Worm (Caenorhabditis elegans) whole organism, young adult: ENCODE results near the gene C09B8.4.

Experiments used
- B0336.3 ChIP-seq: fragments of 200-800 bp; sonication (Bioruptor generic); IDR thresholded peaks from 2 replicates; pipeline ENCODE4 v1.3.6; 2022; ENCODE audit warnings: missing genetic modification characterization, missing compliant biosample characterization
- C17E4.6 ChIP-seq: fragments of 200-800 bp; sonication (Bioruptor generic); IDR thresholded peaks from 2 replicates; pipeline ENCODE4 v1.3.6; 2022; ENCODE audit warnings: missing genetic modification reagents, missing genetic modification characterization, missing compliant biosample characterization
- D2030.7 ChIP-seq: fragments of 200-800 bp; sonication (Bioruptor generic); IDR thresholded peaks from 2 replicates; pipeline ENCODE4 v1.3.6; 2022; ENCODE audit warnings: missing genetic modification reagents, missing genetic modification characterization, missing compliant biosample characterization
- F22D6.2 ChIP-seq: sonication (generic microtip); optimal IDR thresholded peaks from 2 replicates; lab custom pipeline; 2016; ENCODE audit warnings: mild to moderate bottlenecking, missing genetic modification characterization, missing compliant biosample characterization
- F39B2.1 ChIP-seq: fragments of 200-800 bp; sonication (Bioruptor generic); IDR thresholded peaks from 2 replicates; pipeline ENCODE4 v1.3.6; 2022; ENCODE audit warnings: missing genetic modification reagents, missing genetic modification characterization, missing compliant biosample characterization
- F55B11.4 ChIP-seq: sonication (generic microtip); optimal IDR thresholded peaks from 2 replicates; lab custom pipeline; 2016; ENCODE audit warnings: missing compliant biosample characterization, missing genetic modification characterization, borderline replicate concordance; ENCODE audit not compliant: insufficient read depth
- F57C9.4 ChIP-seq: sonication (generic microtip); optimal IDR thresholded peaks from 2 replicates; lab custom pipeline; 2017; ENCODE audit warnings: mild to moderate bottlenecking, missing genetic modification characterization, missing compliant biosample characterization
- K11D2.4 ChIP-seq: fragments of 200-800 bp; sonication (Bioruptor generic); IDR thresholded peaks from 2 replicates; pipeline ENCODE4 v1.3.6; 2022; ENCODE audit warnings: missing genetic modification reagents, missing genetic modification characterization, missing compliant biosample characterization
- Y53G8AR.9 ChIP-seq: fragments of 200-800 bp; sonication (Bioruptor generic); conservative IDR thresholded peaks from 2 replicates; pipeline ENCODE4 v1.3.6; 2022; ENCODE audit warnings: missing genetic modification reagents, missing genetic modification characterization, missing compliant biosample characterization
- Y79H2A.3 ChIP-seq: fragments of 200-800 bp; sonication (Bioruptor generic); conservative IDR thresholded peaks from 2 replicates; pipeline ENCODE4 v1.3.6; 2022; ENCODE audit warnings: missing genetic modification reagents, missing genetic modification characterization, missing compliant biosample characterization
- Y95B8A.8 ChIP-seq: fragments of 200-800 bp; sonication (Bioruptor generic); IDR thresholded peaks from 2 replicates; pipeline ENCODE4 v1.3.6; 2022; ENCODE audit warnings: missing genetic modification reagents, missing genetic modification characterization, missing compliant biosample characterization
- ama-1 ChIP-seq, 3 experiments: fragments of 150-350 bp in 1 of 3; sonication (generic microtip) in 2 of 3; optimal IDR thresholded peaks; 2 replicates each; lab custom pipeline; 2014 to 2018; ENCODE audit warnings: missing biosample characterization in 2 of 3, missing genetic modification characterization in 2 of 3, missing genetic modification reagents in 2 of 3
- aptf-3 ChIP-seq: fragments of 200-800 bp; sonication (Bioruptor generic); IDR thresholded peaks from 2 replicates; pipeline ENCODE4 v1.3.6; 2022; ENCODE audit warnings: missing genetic modification characterization, missing compliant biosample characterization
- attf-3 ChIP-seq: fragments of 200-800 bp; sonication (Bioruptor generic); conservative IDR thresholded peaks from 2 replicates; pipeline ENCODE4 v1.3.6; 2022; ENCODE audit warnings: missing genetic modification reagents, missing genetic modification characterization, missing compliant biosample characterization
- attf-5 ChIP-seq: fragments of 200-800 bp; sonication (Bioruptor generic); optimal IDR thresholded peaks from 2 replicates; lab custom pipeline; 2018; ENCODE audit warnings: mild to moderate bottlenecking, missing genetic modification characterization, missing compliant biosample characterization
- bed-1 ChIP-seq: fragments of 200-800 bp; sonication (Bioruptor generic); IDR thresholded peaks from 2 replicates; pipeline ENCODE4 v1.3.6; 2022; ENCODE audit warnings: missing genetic modification reagents, missing genetic modification characterization, missing compliant biosample characterization
- cebp-1 ChIP-seq, 2 experiments: fragments of 200-800 bp in 1 of 2; sonication (Bioruptor generic) in 1 of 2; sonication (generic microtip) in 1 of 2; IDR thresholded peaks in 1 of 2; optimal IDR thresholded peaks in 1 of 2; 2 replicates each; pipeline versions ENCODE4 v1.3.6 to Lab custom; 2017 to 2022; ENCODE audit warnings: missing compliant biosample characterization in 2 of 2, missing genetic modification characterization in 2 of 2, mild to moderate bottlenecking in 1 of 2, missing genetic modification reagents in 1 of 2, moderate library complexity in 1 of 2
- ceh-100 ChIP-seq: fragments of 200-800 bp; sonication (Bioruptor generic); IDR thresholded peaks from 2 replicates; pipeline ENCODE4 v1.3.6; 2022; ENCODE audit warnings: missing genetic modification reagents, missing genetic modification characterization, missing compliant biosample characterization
- ceh-27 ChIP-seq: fragments of 200-800 bp; sonication (Bioruptor generic); optimal IDR thresholded peaks from 2 replicates; lab custom pipeline; 2018; ENCODE audit warnings: mild to moderate bottlenecking, missing genetic modification characterization, moderate library complexity, missing compliant biosample characterization
- ceh-58 ChIP-seq: fragments of 200-800 bp; sonication (Bioruptor generic); IDR thresholded peaks from 2 replicates; pipeline ENCODE4 v1.3.6; 2022; ENCODE audit warnings: missing genetic modification characterization, missing compliant biosample characterization
- ceh-79 ChIP-seq: sonication (generic microtip); optimal IDR thresholded peaks from 2 replicates; lab custom pipeline; 2017; ENCODE audit warnings: mild to moderate bottlenecking, missing genetic modification characterization, missing compliant biosample characterization
- ceh-91 ChIP-seq: fragments of 200-800 bp; sonication (Bioruptor generic); IDR thresholded peaks from 2 replicates; pipeline ENCODE4 v1.3.6; 2022; ENCODE audit warnings: missing genetic modification reagents, missing genetic modification characterization, missing compliant biosample characterization
- dox-1 ChIP-seq: fragments of 200-800 bp; sonication (Bioruptor generic); IDR thresholded peaks from 2 replicates; pipeline ENCODE4 v1.3.6; 2022; ENCODE audit warnings: missing genetic modification reagents, missing genetic modification characterization, missing compliant biosample characterization
- egl-18 ChIP-seq: fragments of 200-800 bp; sonication (Bioruptor generic); IDR thresholded peaks from 2 replicates; pipeline ENCODE4 v1.3.6; 2022; ENCODE audit warnings: missing genetic modification reagents, missing genetic modification characterization, missing compliant biosample characterization
- him-1 ChIP-seq: sonication (generic microtip); optimal IDR thresholded peaks from 2 replicates; lab custom pipeline; 2016; ENCODE audit warnings: missing genotype, missing genetic modification reagents, missing genetic modification characterization, missing compliant biosample characterization
- hlh-26 ChIP-seq: fragments of 200-800 bp; sonication (Bioruptor generic); conservative IDR thresholded peaks from 2 replicates; pipeline ENCODE4 v1.3.6; 2022; ENCODE audit warnings: missing genetic modification reagents, missing genetic modification characterization, missing compliant biosample characterization
- hmg-20 ChIP-seq: fragments of 200-800 bp; sonication (Bioruptor generic); IDR thresholded peaks from 2 replicates; pipeline ENCODE4 v1.3.6; 2022; ENCODE audit warnings: missing genetic modification reagents, missing genetic modification characterization, missing compliant biosample characterization
- lag-1 ChIP-seq: fragments of 200-800 bp; sonication (Bioruptor generic); IDR thresholded peaks from 2 replicates; pipeline ENCODE4 v1.3.6; 2022; ENCODE audit warnings: missing genetic modification reagents, missing genetic modification characterization, missing compliant biosample characterization
- lin-35 ChIP-seq, 3 experiments: fragments of 150-350 bp in 2 of 3; sonication (generic microtip) in 1 of 3; optimal IDR thresholded peaks; 2 replicates each; lab custom pipeline; 2014 to 2018; ENCODE audit warnings: missing biosample characterization in 3 of 3, missing genetic modification characterization in 3 of 3, missing genetic modification reagents in 3 of 3
- lin-54 ChIP-seq: fragments of 200-800 bp; sonication (Bioruptor generic); optimal IDR thresholded peaks from 2 replicates; lab custom pipeline; 2018; ENCODE audit warnings: mild to moderate bottlenecking, missing genetic modification characterization, missing compliant biosample characterization
- madf-3 ChIP-seq: fragments of 200-800 bp; sonication (Bioruptor generic); IDR thresholded peaks from 2 replicates; pipeline ENCODE4 v1.3.6; 2022; ENCODE audit warnings: missing genetic modification reagents, missing genetic modification characterization, missing compliant biosample characterization
- madf-8 ChIP-seq: fragments of 200-800 bp; sonication (Bioruptor generic); conservative IDR thresholded peaks from 2 replicates; pipeline ENCODE4 v1.3.6; 2022; ENCODE audit warnings: missing genetic modification reagents, missing genetic modification characterization, missing compliant biosample characterization
- mcd-1 ChIP-seq: fragments of 200-800 bp; sonication (Bioruptor generic); IDR thresholded peaks from 2 replicates; pipeline ENCODE4 v1.3.6; 2022; ENCODE audit warnings: missing genetic modification reagents, missing genetic modification characterization, missing compliant biosample characterization
- nfya-2 ChIP-seq: fragments of 200-800 bp; sonication (Bioruptor generic); IDR thresholded peaks from 2 replicates; pipeline ENCODE4 v1.3.6; 2022; ENCODE audit warnings: missing genetic modification reagents, missing genetic modification characterization, missing compliant biosample characterization
- nfyb-1 ChIP-seq: fragments of 200-800 bp; sonication (Bioruptor generic); IDR thresholded peaks from 2 replicates; pipeline ENCODE4 v1.3.6; 2022; ENCODE audit warnings: missing genetic modification reagents, missing genetic modification characterization, missing compliant biosample characterization
- nhr-179 ChIP-seq: sonication (generic microtip); optimal IDR thresholded peaks from 2 replicates; lab custom pipeline; 2016; ENCODE audit warnings: mild to moderate bottlenecking, missing genetic modification characterization, missing compliant biosample characterization
- nhr-27 ChIP-seq: fragments of 200-800 bp; sonication (Bioruptor generic); optimal IDR thresholded peaks from 2 replicates; lab custom pipeline; 2018; ENCODE audit warnings: mild to moderate bottlenecking, missing genetic modification characterization, moderate library complexity, missing compliant biosample characterization
- rcor-1 ChIP-seq: fragments of 200-800 bp; sonication (Bioruptor generic); IDR thresholded peaks from 2 replicates; pipeline ENCODE4 v1.3.6; 2022; ENCODE audit warnings: missing genetic modification reagents, missing genetic modification characterization, missing compliant biosample characterization
- snpc-1.3 ChIP-seq: sonication (generic microtip); optimal IDR thresholded peaks from 2 replicates; lab custom pipeline; 2017; ENCODE audit warnings: missing genetic modification characterization, mild to moderate bottlenecking, missing compliant biosample characterization, antibody characterized with exemption, moderate library complexity, missing genotype, missing genetic modification reagents; ENCODE audit not compliant: insufficient read depth
- xnd-1 ChIP-seq: sonication (generic microtip); optimal IDR thresholded peaks from 2 replicates; lab custom pipeline; 2016; ENCODE audit warnings: missing genotype, missing genetic modification reagents, missing genetic modification characterization, missing compliant biosample characterization
- zfh-2 ChIP-seq: fragments of 200-800 bp; sonication (Bioruptor generic); conservative IDR thresholded peaks from 2 replicates; pipeline ENCODE4 v1.3.6; 2022; ENCODE audit warnings: missing genetic modification reagents, missing genetic modification characterization, missing compliant biosample characterization
- zim-3 ChIP-seq: sonication (generic microtip); optimal IDR thresholded peaks from 2 replicates; lab custom pipeline; 2017; ENCODE audit warnings: mild to moderate bottlenecking, missing genetic modification characterization, moderate library complexity, missing compliant biosample characterization
- ztf-18 ChIP-seq: sonication (generic microtip); optimal IDR thresholded peaks from 2 replicates; lab custom pipeline; 2016; ENCODE audit warnings: missing genotype, mild to moderate bottlenecking, missing genetic modification characterization, missing compliant biosample characterization
- ztf-3 ChIP-seq: fragments of 200-800 bp; sonication (Bioruptor generic); optimal IDR thresholded peaks from 2 replicates; lab custom pipeline; 2018; ENCODE audit warnings: mild to moderate bottlenecking, missing genetic modification characterization, missing compliant biosample characterization

C09B8.4 gene

DNA sequence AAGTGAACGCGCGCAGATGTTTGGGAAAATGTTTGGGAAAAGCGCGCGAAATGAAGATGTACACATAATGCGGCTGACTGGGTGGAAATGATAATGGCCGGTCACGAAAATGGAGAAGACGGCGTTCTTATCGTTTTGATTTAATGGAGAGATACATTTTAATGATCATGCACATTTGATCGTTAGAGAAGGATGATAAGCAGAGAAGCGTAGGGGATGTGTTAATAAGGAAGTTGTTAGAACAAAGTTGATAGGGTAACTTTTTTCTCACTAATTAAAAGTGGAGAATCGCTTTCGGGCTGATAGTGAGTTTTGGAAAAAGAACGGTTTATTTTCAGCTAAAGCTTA lies 21.3 kb upstream of the C09B8.4 start:
- TF ChIP-seq ztf-18 (tag; lab: Kevin White, UChicago), result no peak
- TF ChIP-seq Y79H2A.3 (GFP tag; lab: Robert Waterston, UW), result no peak
- no peak for TF ChIP-seq rcor-1 (GFP tag; lab: Robert Waterston, UW)
- no peak for TF ChIP-seq hlh-26 (GFP tag; lab: Robert Waterston, UW)
- no peak for TF ChIP-seq K11D2.4 (GFP tag; lab: Robert Waterston, UW)
- no peak for TF ChIP-seq F22D6.2
- TF ChIP-seq madf-3 (GFP tag; lab: Robert Waterston, UW), result 0 out of 2 replicates have a peak, but pooled peaks have one; percentile 15
- no peak for TF ChIP-seq dox-1 (GFP tag; lab: Robert Waterston, UW)
- TF ChIP-seq lag-1 (GFP tag; lab: Robert Waterston, UW), result no peak

DNA sequence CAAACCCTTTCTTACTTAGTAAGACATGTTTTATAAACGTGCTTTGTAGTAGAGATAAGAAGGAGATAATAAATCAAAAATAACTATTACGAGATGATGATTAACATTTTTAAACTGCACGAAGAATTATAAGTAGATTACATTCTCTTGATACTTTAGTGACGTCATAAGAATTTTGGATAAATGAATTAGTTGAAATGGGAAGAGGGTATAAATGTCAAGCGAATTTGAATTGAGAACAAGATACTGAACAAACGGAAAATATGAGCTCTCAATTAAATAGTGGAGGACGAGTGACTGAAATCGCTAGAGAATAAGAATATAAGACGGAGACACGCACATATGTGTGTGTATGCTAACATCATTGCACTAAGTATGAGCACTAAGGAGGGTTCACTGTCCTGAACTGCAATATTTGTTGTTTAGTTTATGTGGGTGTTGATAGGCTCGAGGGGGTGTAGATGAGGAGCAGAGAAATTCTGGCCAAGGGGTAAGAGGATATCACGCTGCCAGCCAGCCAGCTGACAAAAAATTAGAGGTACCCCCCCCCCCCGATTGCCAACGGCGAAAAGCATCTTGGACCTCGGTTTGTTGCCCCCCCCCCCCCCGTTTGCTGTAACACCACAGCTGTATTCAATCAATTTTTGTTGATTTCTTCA lies 20.8 kb upstream of the C09B8.4 start:
- TF ChIP-seq nfyb-1 (peak; percentile 56; the same call in 1 of the 2 replicates), lin-54 (GFP tag; lab: Kevin White, UChicago) (no peak), zfh-2 (GFP tag; lab: Robert Waterston, UW) (peak; percentile 89), ztf-3 (GFP tag; lab: Kevin White, UChicago) (no peak), nhr-179 (tag; lab: Kevin White, UChicago) (no peak), cebp-1 (GFP tag; IDR thresholded peaks at IDR 0.05; lab: Robert Waterston, UW) (no peak), cebp-1 (tag; optimal IDR thresholded peaks at IDR 0.05; lab: Kevin White, UChicago) (peak; percentile 25), attf-5 (GFP tag; lab: Kevin White, UChicago) (peak; percentile 20), B0336.3 (0 out of 2 replicates have a peak, but pooled peaks have one; percentile 35)
- TF ChIP-seq, all 124 proteins: peak for 5

DNA sequence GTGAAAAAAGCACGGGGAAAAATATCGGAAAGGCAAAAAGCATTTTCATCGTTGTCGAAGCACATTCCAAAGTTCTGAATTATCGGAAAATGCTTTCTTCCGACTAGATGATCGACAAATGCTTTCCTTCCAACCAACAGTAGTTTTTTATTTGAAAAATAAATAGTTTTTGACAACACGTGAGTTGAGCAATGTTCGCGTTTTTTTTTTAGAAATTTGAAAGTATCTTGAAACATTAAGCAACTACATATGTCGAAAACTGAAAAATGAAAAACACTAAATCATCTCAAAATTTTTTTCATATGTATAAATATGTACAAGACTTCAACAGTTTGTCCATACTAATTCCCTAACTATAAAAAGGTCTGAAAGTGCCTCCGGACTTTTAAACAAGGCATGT lies 19.8 kb upstream of the C09B8.4 start, which contains the start of gene hsp-25:
Gene hsp-25 (minus strand): TSS at position 101 of the 400 bp plus-strand sequence.
- TF ChIP-seq C17E4.6, result no peak
- no peak for TF ChIP-seq hmg-20 (GFP tag; lab: Robert Waterston, UW)
- TF ChIP-seq bed-1 (GFP tag; lab: Robert Waterston, UW), result no peak
- no peak for TF ChIP-seq attf-3 (GFP tag; lab: Robert Waterston, UW)
- TF ChIP-seq xnd-1 (tag; lab: Kevin White, UChicago), result no peak
- no peak for TF ChIP-seq Y95B8A.8 (GFP tag; lab: Robert Waterston, UW)
- TF ChIP-seq zim-3 (tag; lab: Kevin White, UChicago), result no peak
- TF ChIP-seq ceh-79 (tag; lab: Kevin White, UChicago), result no peak
- TF ChIP-seq B0336.3, result no peak
- no peak for TF ChIP-seq madf-8 (GFP tag; lab: Robert Waterston, UW)
- no peak for TF ChIP-seq F57C9.4 (tag; lab: Kevin White, UChicago)
- TF ChIP-seq ztf-3 (GFP tag; lab: Kevin White, UChicago), result no peak
- no peak for TF ChIP-seq egl-18 (GFP tag; lab: Robert Waterston, UW)
- TF ChIP-seq mcd-1 (GFP tag; lab: Robert Waterston, UW), result no peak
- TF ChIP-seq ceh-100 (GFP tag; lab: Robert Waterston, UW), result no peak
- no peak for TF ChIP-seq D2030.7
- no peak for TF ChIP-seq F39B2.1 (GFP tag; lab: Robert Waterston, UW)

DNA sequence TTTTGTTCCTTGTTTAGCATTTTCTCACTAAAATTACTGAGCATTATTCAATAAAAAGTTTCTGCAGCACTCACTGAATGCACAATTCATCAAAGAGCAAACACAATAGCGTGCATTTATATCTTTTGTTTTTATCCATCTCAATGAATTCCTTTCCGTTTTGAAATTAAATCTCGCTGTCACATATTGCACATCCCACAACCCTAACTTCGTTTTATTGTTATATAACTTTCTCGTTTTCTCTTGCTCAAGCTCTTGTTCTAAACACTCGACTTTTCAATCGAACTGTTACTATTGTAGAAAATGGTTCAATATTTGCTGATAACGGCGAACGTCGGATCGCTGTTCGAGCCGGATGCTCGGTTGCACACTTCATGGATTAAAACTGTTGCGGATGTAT lies 11.4 kb upstream of the C09B8.4 start, which contains the start of gene ipp-5:
Gene ipp-5 (plus strand): TSS at position 301 of the 400 bp plus-strand sequence.
- TF ChIP-seq snpc-1.3 (tag; lab: Kevin White, UChicago), result no peak
- no peak for TF ChIP-seq F55B11.4
- no peak for TF ChIP-seq Y53G8AR.9 (GFP tag; lab: Robert Waterston, UW)
- TF ChIP-seq lin-35 (GFP tag; optimal IDR thresholded peaks at IDR 0.05; lab: Kevin White, UChicago), result no peak
- no peak for TF ChIP-seq him-1 (tag; lab: Kevin White, UChicago)
- no peak for TF ChIP-seq ceh-27 (GFP tag; lab: Kevin White, UChicago)
- no peak for TF ChIP-seq ceh-91
- TF ChIP-seq nfya-2, result no peak
- no peak for TF ChIP-seq ceh-58 (GFP tag; lab: Robert Waterston, UW)
- TF ChIP-seq aptf-3 (GFP tag; lab: Robert Waterston, UW), result no peak
- TF ChIP-seq nhr-27 (tag; lab: Kevin White, UChicago), result no peak
- TF ChIP-seq ama-1 (optimal IDR thresholded peaks at IDR 0.05; lab: Kevin White, UChicago), result no peak
- no peak for TF ChIP-seq ama-1 (GFP tag; optimal IDR thresholded peaks at IDR 0.05; lab: Kevin White, UChicago)
